Worm (Caenorhabditis elegans): Measurements from ENCODE around the gene lir-1.

DNA sequence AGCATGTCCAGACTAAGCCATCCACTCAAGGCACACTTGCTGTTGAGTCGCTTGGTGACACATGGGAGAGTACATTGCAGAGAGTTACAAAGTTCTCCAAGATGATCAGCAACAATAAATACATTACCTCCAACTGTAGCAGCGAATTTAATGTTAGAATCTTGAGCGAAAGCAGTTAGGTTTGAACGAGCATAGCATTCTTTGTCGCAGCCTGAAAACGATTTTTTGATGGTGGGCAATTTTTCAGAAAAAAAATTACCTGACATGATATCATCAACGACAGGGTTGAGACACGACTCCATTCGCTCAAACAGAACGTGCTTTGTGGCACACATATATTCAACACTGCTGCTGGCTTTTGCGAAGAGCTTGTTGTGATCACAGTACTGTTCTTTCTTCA is 8.8 kb upstream of the lir-1 start:
- no peak for TF ChIP-seq ama-1 (optimal IDR thresholded peaks at IDR 0.05)
- TF ChIP-seq aly-1 (tag; optimal IDR thresholded peaks at IDR 0.05) = no peak
- no peak for TF ChIP-seq flt-1 (GFP tag; IDR thresholded peaks at IDR 0.05)
- no peak for TF ChIP-seq tra-4 (tag; optimal IDR thresholded peaks at IDR 0.05)
- no peak for TF ChIP-seq sea-1 (GFP tag; conservative IDR thresholded peaks at IDR 0.05)
- no peak for TF ChIP-seq tbx-11 (GFP tag; IDR thresholded peaks at IDR 0.05)
- TF ChIP-seq hmg-4 (GFP tag; optimal IDR thresholded peaks at IDR 0.05) = no peak
- no peak for TF ChIP-seq F13C5.2 (tag; optimal IDR thresholded peaks at IDR 0.05)
- TF ChIP-seq scrt-1 (GFP tag; IDR thresholded peaks at IDR 0.05) = no peak
- TF ChIP-seq B0310.2 (tag; optimal IDR thresholded peaks at IDR 0.05) = no peak
- no peak for TF ChIP-seq hmbx-1 (tag; optimal IDR thresholded peaks at IDR 0.05)
- no peak for TF ChIP-seq ceh-36 (tag; optimal IDR thresholded peaks at IDR 0.05)
- no peak for TF ChIP-seq ets-7 (tag; optimal IDR thresholded peaks at IDR 0.05)
